Worm (Caenorhabditis elegans) whole organism, L3 larva: ENCODE data around the gene R07B7.10.

Experiments used
- R02D3.7 ChIP-seq: fragments of 150-350 bp; optimal IDR thresholded peaks from 2 replicates; lab custom pipeline; 2014; ENCODE audit warnings: missing biosample characterization, missing genetic modification characterization
- elt-2 ChIP-seq: sonication (generic microtip); optimal IDR thresholded peaks from 2 replicates; lab custom pipeline; 2016; ENCODE audit warnings: missing genetic modification reagents, mild to moderate bottlenecking, missing genetic modification characterization, missing compliant biosample characterization
- fos-1 ChIP-seq: fragments of 150-350 bp; optimal IDR thresholded peaks from 2 replicates; lab custom pipeline; 2014; ENCODE audit warnings: missing biosample characterization, missing genetic modification characterization
- nfya-1 ChIP-seq: sonication (generic microtip); optimal IDR thresholded peaks from 2 replicates; lab custom pipeline; 2017; ENCODE audit warnings: missing genetic modification characterization, mild to moderate bottlenecking, missing compliant biosample characterization, antibody characterized with exemption, moderate library complexity; ENCODE audit not compliant: insufficient read depth
- nhr-11 ChIP-seq: fragments of 150-350 bp; optimal IDR thresholded peaks from 2 replicates; lab custom pipeline; 2014; ENCODE audit warnings: missing biosample characterization, missing genetic modification characterization
- nhr-237 ChIP-seq: fragments of 150-350 bp; optimal IDR thresholded peaks from 2 replicates; lab custom pipeline; 2014; ENCODE audit warnings: missing biosample characterization, missing genetic modification characterization
- pha-4 ChIP-seq: fragments of 150-350 bp; optimal IDR thresholded peaks from 2 replicates; lab custom pipeline; 2014; ENCODE audit warnings: missing biosample characterization, missing genetic modification reagents, missing genetic modification characterization
- ztf-11 ChIP-seq: fragments of 150-350 bp; optimal IDR thresholded peaks from 2 replicates; lab custom pipeline; 2014; ENCODE audit warnings: missing biosample characterization, missing genetic modification characterization

DNA sequence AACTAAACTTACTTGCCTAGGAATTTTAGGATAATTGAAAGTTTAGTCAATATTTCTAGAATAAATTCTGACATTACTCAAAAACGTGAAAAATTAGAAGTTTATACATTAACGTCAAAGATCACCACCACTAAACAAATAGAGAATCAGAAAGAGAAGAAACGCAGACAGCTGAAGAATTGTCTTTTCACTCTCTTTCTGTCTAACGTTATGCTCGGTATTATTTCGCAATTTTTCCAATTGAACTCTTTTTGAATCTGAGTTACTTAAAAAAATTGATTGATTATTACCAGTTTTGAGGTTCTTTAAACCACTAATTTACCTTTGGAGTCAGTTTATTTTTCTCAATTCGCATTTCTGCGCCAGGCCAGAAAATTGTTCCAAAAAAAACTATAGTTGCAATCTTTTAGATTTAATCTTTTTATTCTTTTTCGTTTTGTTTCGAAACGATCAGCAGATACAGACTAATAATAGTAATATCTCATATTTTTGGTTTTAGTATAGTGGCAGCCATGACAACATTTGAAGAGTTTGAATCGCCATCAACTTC, 17.9 kb downstream of the R07B7.10 start, which contains the start of gene nhr-154:
- TF ChIP-seq pha-4 (peak; percentile 75), nhr-11 (tag; lab: Kevin White, UChicago) (no peak), nhr-237 (tag; lab: Kevin White, UChicago) (no peak), elt-2 (peak; percentile 23), R02D3.7 (tag; lab: Kevin White, UChicago) (no peak), ztf-11 (no peak), fos-1 (tag; lab: Kevin White, UChicago) (no peak), nfya-1 (tag; lab: Kevin White, UChicago) (no peak)
